Worm (Caenorhabditis elegans) whole organism, L4/young adult: ENCODE results near the gene Y71H2B.2.

Experiments used
- W03F9.2 ChIP-seq: fragments of 150-350 bp; optimal IDR thresholded peaks from 2 replicates; lab custom pipeline; 2014; ENCODE audit warnings: missing biosample characterization, missing genetic modification characterization
- dao-5 ChIP-seq: sonication (generic microtip); optimal IDR thresholded peaks from 2 replicates; lab custom pipeline; 2016; ENCODE audit warnings: missing genotype, missing genetic modification characterization, moderate library complexity, missing compliant biosample characterization
- him-1 ChIP-seq: sonication (generic microtip); optimal IDR thresholded peaks from 2 replicates; lab custom pipeline; 2016; ENCODE audit warnings: missing genotype, missing genetic modification reagents, missing genetic modification characterization, missing compliant biosample characterization

DNA sequence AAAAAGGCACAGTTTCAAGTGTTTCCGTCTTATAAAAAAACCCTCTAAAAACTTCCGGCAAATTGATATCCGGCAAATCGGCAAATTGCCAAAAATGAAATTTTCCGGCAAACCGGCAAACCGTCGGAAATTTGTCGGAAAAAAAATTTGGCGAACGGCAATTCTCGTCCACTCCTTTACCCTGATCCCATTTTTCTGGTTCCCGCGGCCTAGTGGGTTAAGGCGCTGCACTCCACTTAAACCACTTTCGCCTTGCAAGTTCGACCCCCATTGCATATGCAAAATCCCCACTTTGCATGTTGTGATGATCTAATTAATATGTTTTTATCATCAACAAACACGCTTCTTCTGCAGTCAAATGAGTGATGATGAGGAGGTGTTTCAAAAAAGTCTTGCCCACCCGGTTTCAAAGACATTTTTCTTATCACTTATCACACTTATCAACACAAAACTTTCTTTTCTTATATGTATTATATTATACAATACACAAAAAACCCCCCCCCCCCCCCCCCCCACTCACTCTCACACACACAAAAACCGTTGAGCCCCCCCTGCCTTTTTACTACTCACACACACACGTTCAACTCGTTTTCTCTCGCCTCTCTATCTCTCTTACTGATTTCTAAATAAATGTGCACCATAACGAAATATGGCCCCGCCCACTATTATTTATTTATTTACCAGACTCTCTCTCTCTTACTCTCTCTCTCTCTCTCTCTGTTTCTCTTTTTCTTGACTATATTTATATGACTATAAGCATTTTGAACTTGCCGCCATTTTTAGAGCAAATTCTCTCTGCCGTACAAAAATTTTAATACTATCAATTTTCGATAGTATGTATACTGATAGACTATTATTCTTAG, 30.0 kb downstream of the Y71H2B.2 start:
- TF ChIP-seq W03F9.2 (no peak), him-1 (tag; lab: Kevin White, UChicago) (no peak), dao-5 (no peak)
